Worm (Caenorhabditis elegans) whole organism, young adult: ENCODE results near the gene gpx-4.

Source experiments
- B0035.1 ChIP-seq: sonication (generic microtip); optimal IDR thresholded peaks from 2 replicates; lab custom pipeline; 2016; ENCODE audit warnings: missing genetic modification characterization, mild to moderate bottlenecking, missing compliant biosample characterization, missing genotype, missing genetic modification reagents
- B0261.1 ChIP-seq: sonication (generic microtip); optimal IDR thresholded peaks from 2 replicates; lab custom pipeline; 2016; ENCODE audit warnings: mild to moderate bottlenecking, missing genetic modification characterization, moderate library complexity, missing compliant biosample characterization
- D2030.7 ChIP-seq: fragments of 200-800 bp; sonication (Bioruptor generic); IDR thresholded peaks from 2 replicates; pipeline ENCODE4 v1.3.6; 2022; ENCODE audit warnings: missing genetic modification reagents, missing genetic modification characterization, missing compliant biosample characterization
- F10E7.11 ChIP-seq: sonication (generic microtip); optimal IDR thresholded peaks from 2 replicates; lab custom pipeline; 2017; ENCODE audit warnings: mild to moderate bottlenecking, missing genetic modification characterization, moderate library complexity, missing compliant biosample characterization
- F22D6.2 ChIP-seq: sonication (generic microtip); optimal IDR thresholded peaks from 2 replicates; lab custom pipeline; 2016; ENCODE audit warnings: mild to moderate bottlenecking, missing genetic modification characterization, missing compliant biosample characterization
- F39B2.1 ChIP-seq: fragments of 200-800 bp; sonication (Bioruptor generic); IDR thresholded peaks from 2 replicates; pipeline ENCODE4 v1.3.6; 2022; ENCODE audit warnings: missing genetic modification reagents, missing genetic modification characterization, missing compliant biosample characterization
- F52B5.7 ChIP-seq: sonication (generic microtip); optimal IDR thresholded peaks from 2 replicates; lab custom pipeline; 2016; ENCODE audit warnings: mild to moderate bottlenecking, missing genetic modification characterization, missing compliant biosample characterization
- K11D2.4 ChIP-seq: fragments of 200-800 bp; sonication (Bioruptor generic); IDR thresholded peaks from 2 replicates; pipeline ENCODE4 v1.3.6; 2022; ENCODE audit warnings: missing genetic modification reagents, missing genetic modification characterization, missing compliant biosample characterization
- K12H6.12 ChIP-seq: fragments of 200-800 bp; sonication (Bioruptor generic); optimal IDR thresholded peaks from 2 replicates; lab custom pipeline; 2018; ENCODE audit warnings: mild to moderate bottlenecking, missing genetic modification characterization, missing compliant biosample characterization
- Y79H2A.3 ChIP-seq: fragments of 200-800 bp; sonication (Bioruptor generic); conservative IDR thresholded peaks from 2 replicates; pipeline ENCODE4 v1.3.6; 2022; ENCODE audit warnings: missing genetic modification reagents, missing genetic modification characterization, missing compliant biosample characterization
- aptf-2 ChIP-seq: fragments of 200-800 bp; sonication (Bioruptor generic); conservative IDR thresholded peaks from 2 replicates; pipeline ENCODE4 v1.3.6; 2022; ENCODE audit warnings: missing genetic modification reagents, missing genetic modification characterization, missing compliant biosample characterization
- athp-1 ChIP-seq: sonication (generic microtip); optimal IDR thresholded peaks from 2 replicates; lab custom pipeline; 2017; ENCODE audit warnings: mild to moderate bottlenecking, missing genetic modification characterization, missing compliant biosample characterization
- attf-5 ChIP-seq: fragments of 200-800 bp; sonication (Bioruptor generic); optimal IDR thresholded peaks from 2 replicates; lab custom pipeline; 2018; ENCODE audit warnings: mild to moderate bottlenecking, missing genetic modification characterization, missing compliant biosample characterization
- bed-1 ChIP-seq: fragments of 200-800 bp; sonication (Bioruptor generic); IDR thresholded peaks from 2 replicates; pipeline ENCODE4 v1.3.6; 2022; ENCODE audit warnings: missing genetic modification reagents, missing genetic modification characterization, missing compliant biosample characterization
- bed-2 ChIP-seq: fragments of 200-800 bp; sonication (Bioruptor generic); IDR thresholded peaks from 2 replicates; pipeline ENCODE4 v1.3.6; 2022; ENCODE audit warnings: missing genetic modification reagents, missing genetic modification characterization, missing compliant biosample characterization
- ccch-3 ChIP-seq: fragments of 200-800 bp; sonication (Bioruptor generic); optimal IDR thresholded peaks from 2 replicates; lab custom pipeline; 2018; ENCODE audit warnings: mild to moderate bottlenecking, missing genetic modification characterization, missing compliant biosample characterization
- cebp-2 ChIP-seq: fragments of 200-800 bp; sonication (Bioruptor generic); IDR thresholded peaks from 2 replicates; pipeline ENCODE4 v1.3.6; 2022; ENCODE audit warnings: missing genetic modification characterization, missing compliant biosample characterization
- ceh-100 ChIP-seq: fragments of 200-800 bp; sonication (Bioruptor generic); IDR thresholded peaks from 2 replicates; pipeline ENCODE4 v1.3.6; 2022; ENCODE audit warnings: missing genetic modification reagents, missing genetic modification characterization, missing compliant biosample characterization
- ceh-40 ChIP-seq: fragments of 200-800 bp; sonication (Bioruptor generic); IDR thresholded peaks from 2 replicates; pipeline ENCODE4 v1.3.6; 2022; ENCODE audit warnings: missing genetic modification characterization, missing compliant biosample characterization
- ceh-58 ChIP-seq: fragments of 200-800 bp; sonication (Bioruptor generic); IDR thresholded peaks from 2 replicates; pipeline ENCODE4 v1.3.6; 2022; ENCODE audit warnings: missing genetic modification characterization, missing compliant biosample characterization
- chd-7 ChIP-seq: sonication (generic microtip); optimal IDR thresholded peaks from 2 replicates; lab custom pipeline; 2016; ENCODE audit warnings: mild to moderate bottlenecking, missing genetic modification characterization, moderate library complexity, missing compliant biosample characterization
- dpff-1 ChIP-seq: sonication (generic microtip); optimal IDR thresholded peaks from 2 replicates; lab custom pipeline; 2017; ENCODE audit warnings: mild to moderate bottlenecking, missing genetic modification characterization, missing compliant biosample characterization
- dpl-1 ChIP-seq: fragments of 150-350 bp; optimal IDR thresholded peaks from 2 replicates; lab custom pipeline; 2014; ENCODE audit warnings: missing biosample characterization, missing genetic modification reagents, missing genetic modification characterization
- egl-44 ChIP-seq: fragments of 200-800 bp; sonication (Bioruptor generic); IDR thresholded peaks from 2 replicates; pipeline ENCODE4 v1.3.6; 2022; ENCODE audit warnings: missing genetic modification reagents, missing genetic modification characterization, missing compliant biosample characterization
- ets-4 ChIP-seq: fragments of 200-800 bp; sonication (Bioruptor generic); optimal IDR thresholded peaks from 2 replicates; lab custom pipeline; 2018; ENCODE audit warnings: mild to moderate bottlenecking, missing genetic modification characterization, missing compliant biosample characterization
- hlh-12 ChIP-seq: sonication (generic microtip); optimal IDR thresholded peaks from 2 replicates; lab custom pipeline; 2016; ENCODE audit warnings: missing genetic modification characterization, missing compliant biosample characterization
- let-526 ChIP-seq: fragments of 200-800 bp; sonication (Bioruptor generic); IDR thresholded peaks from 2 replicates; pipeline ENCODE4 v1.3.6; 2022; ENCODE audit warnings: missing genetic modification reagents, missing genetic modification characterization, missing compliant biosample characterization
- lin-26 ChIP-seq: fragments of 200-800 bp; sonication (Bioruptor generic); IDR thresholded peaks from 2 replicates; pipeline ENCODE4 v1.3.6; 2022; ENCODE audit warnings: missing genetic modification reagents, missing genetic modification characterization, missing compliant biosample characterization
- lin-40 ChIP-seq: sonication (generic microtip); optimal IDR thresholded peaks from 2 replicates; lab custom pipeline; 2016; ENCODE audit warnings: missing genetic modification characterization, mild to moderate bottlenecking, missing compliant biosample characterization, missing genotype, missing genetic modification reagents
- lir-1 ChIP-seq: fragments of 200-800 bp; sonication (Bioruptor generic); conservative IDR thresholded peaks from 2 replicates; pipeline ENCODE4 v1.3.6; 2022; ENCODE audit warnings: missing genetic modification reagents, missing genetic modification characterization, missing compliant biosample characterization
- madf-10 ChIP-seq: sonication (generic microtip); optimal IDR thresholded peaks from 2 replicates; lab custom pipeline; 2016; ENCODE audit warnings: mild to moderate bottlenecking, missing genetic modification characterization, missing compliant biosample characterization
- madf-6 ChIP-seq: fragments of 200-800 bp; sonication (Bioruptor generic); IDR thresholded peaks from 2 replicates; pipeline ENCODE4 v1.3.6; 2022; ENCODE audit warnings: missing genetic modification reagents, missing genetic modification characterization, missing compliant biosample characterization
- madf-8 ChIP-seq: fragments of 200-800 bp; sonication (Bioruptor generic); conservative IDR thresholded peaks from 2 replicates; pipeline ENCODE4 v1.3.6; 2022; ENCODE audit warnings: missing genetic modification reagents, missing genetic modification characterization, missing compliant biosample characterization
- mel-28 ChIP-seq: sonication (generic microtip); optimal IDR thresholded peaks from 2 replicates; lab custom pipeline; 2016; ENCODE audit warnings: borderline replicate concordance, mild to moderate bottlenecking, missing genetic modification characterization, missing compliant biosample characterization
- mxl-1 ChIP-seq: sonication (generic microtip); optimal IDR thresholded peaks from 2 replicates; lab custom pipeline; 2016; ENCODE audit warnings: missing genetic modification characterization, missing compliant biosample characterization
- nfya-1 ChIP-seq: sonication (generic microtip); optimal IDR thresholded peaks from 2 replicates; lab custom pipeline; 2017; ENCODE audit warnings: antibody characterized with exemption, missing compliant biosample characterization, missing genetic modification characterization, borderline replicate concordance; ENCODE audit not compliant: insufficient read depth
- nfyb-1 ChIP-seq: fragments of 200-800 bp; sonication (Bioruptor generic); IDR thresholded peaks from 2 replicates; pipeline ENCODE4 v1.3.6; 2022; ENCODE audit warnings: missing genetic modification reagents, missing genetic modification characterization, missing compliant biosample characterization
- pbrm-1 ChIP-seq: fragments of 200-800 bp; sonication (Bioruptor generic); IDR thresholded peaks from 2 replicates; pipeline ENCODE4 v1.3.6; 2022; ENCODE audit warnings: missing genetic modification reagents, missing genetic modification characterization, missing compliant biosample characterization
- pha-4 ChIP-seq: fragments of 150-350 bp; sonication (generic microtip); optimal IDR thresholded peaks from 2 replicates; lab custom pipeline; 2014; ENCODE audit warnings: missing biosample characterization, missing genetic modification reagents, missing genetic modification characterization
- rcor-1 ChIP-seq: fragments of 200-800 bp; sonication (Bioruptor generic); IDR thresholded peaks from 2 replicates; pipeline ENCODE4 v1.3.6; 2022; ENCODE audit warnings: missing genetic modification reagents, missing genetic modification characterization, missing compliant biosample characterization
- repo-1 ChIP-seq: sonication (generic microtip); optimal IDR thresholded peaks from 2 replicates; lab custom pipeline; 2017; ENCODE audit warnings: mild to moderate bottlenecking, missing genetic modification characterization, missing compliant biosample characterization
- sea-2 ChIP-seq: fragments of 200-800 bp; sonication (Bioruptor generic); IDR thresholded peaks from 2 replicates; pipeline ENCODE4 v1.3.6; 2022; ENCODE audit warnings: missing genetic modification characterization, missing compliant biosample characterization
- snpc-1.3 ChIP-seq: sonication (generic microtip); optimal IDR thresholded peaks from 2 replicates; lab custom pipeline; 2017; ENCODE audit warnings: missing genetic modification characterization, mild to moderate bottlenecking, missing compliant biosample characterization, antibody characterized with exemption, moderate library complexity, missing genotype, missing genetic modification reagents; ENCODE audit not compliant: insufficient read depth
- snpc-3.4 ChIP-seq: sonication (generic microtip); optimal IDR thresholded peaks from 2 replicates; lab custom pipeline; 2017; ENCODE audit warnings: missing genetic modification characterization, mild to moderate bottlenecking, missing compliant biosample characterization, antibody characterized with exemption, moderate library complexity, missing genotype, missing genetic modification reagents
- unc-130 ChIP-seq: sonication (generic microtip); optimal IDR thresholded peaks from 2 replicates; lab custom pipeline; 2016; ENCODE audit warnings: missing genetic modification reagents, missing genetic modification characterization, missing compliant biosample characterization
- unc-62 ChIP-seq: fragments of 150-350 bp; optimal IDR thresholded peaks from 2 replicates; lab custom pipeline; 2014; ENCODE audit warnings: missing biosample characterization, missing genetic modification reagents, missing genetic modification characterization
- zim-3 ChIP-seq: sonication (generic microtip); optimal IDR thresholded peaks from 2 replicates; lab custom pipeline; 2017; ENCODE audit warnings: mild to moderate bottlenecking, missing genetic modification characterization, moderate library complexity, missing compliant biosample characterization
- ztf-22 ChIP-seq: fragments of 200-800 bp; sonication (Bioruptor generic); optimal IDR thresholded peaks from 2 replicates; lab custom pipeline; 2018; ENCODE audit warnings: mild to moderate bottlenecking, missing genetic modification characterization, moderate library complexity, missing compliant biosample characterization
- ztf-3 ChIP-seq: fragments of 200-800 bp; sonication (Bioruptor generic); optimal IDR thresholded peaks from 2 replicates; lab custom pipeline; 2018; ENCODE audit warnings: mild to moderate bottlenecking, missing genetic modification characterization, missing compliant biosample characterization
- ztf-6 ChIP-seq: fragments of 200-800 bp; sonication (Bioruptor generic); IDR thresholded peaks from 2 replicates; pipeline ENCODE4 v1.3.6; 2022; ENCODE audit warnings: missing genetic modification reagents, missing genetic modification characterization, missing compliant biosample characterization

gpx-4 gene

DNA sequence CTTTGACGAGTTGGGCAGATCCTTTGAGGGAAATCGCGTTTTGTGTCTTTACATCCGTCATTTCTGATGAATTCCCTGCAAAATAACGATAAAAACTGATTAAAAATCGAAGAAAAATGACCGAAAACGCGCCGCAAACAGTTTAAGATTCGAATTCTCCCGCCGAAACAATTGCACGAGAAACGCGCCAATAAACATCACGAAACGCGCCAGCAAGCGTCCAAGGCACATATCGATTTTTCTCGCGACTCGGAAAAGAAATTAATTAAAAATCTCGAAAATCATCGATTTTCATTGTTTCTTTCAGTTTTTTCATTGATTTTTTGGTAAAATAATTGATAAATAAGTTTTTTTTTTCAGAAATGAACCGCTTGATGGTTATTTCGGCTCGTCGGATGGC is 33.9 kb downstream of the gpx-4 start, which contains the start of the genes mdf-2 and nduv-3 (continued):
- TF ChIP-seq snpc-3.4 (tag; lab: Kevin White, UChicago) (peak; percentile 74), F22D6.2 (tag; lab: Kevin White, UChicago) (no peak), let-526 (GFP tag; lab: Robert Waterston, UW) (no peak), D2030.7 (GFP tag; lab: Robert Waterston, UW) (peak; percentile 55; the same call in 1 of the 2 replicates), pbrm-1 (peak; percentile 75), madf-10 (no peak), madf-6 (GFP tag; lab: Robert Waterston, UW) (peak; percentile 88), F52B5.7 (tag; lab: Kevin White, UChicago) (no peak), F39B2.1 (GFP tag; lab: Robert Waterston, UW) (no peak), ceh-58 (GFP tag; lab: Robert Waterston, UW) (no peak), mxl-1 (tag; lab: Kevin White, UChicago) (no peak), aptf-2 (no peak), attf-5 (GFP tag; lab: Kevin White, UChicago) (peak; percentile 83), ceh-100 (no peak), cebp-2 (GFP tag; lab: Robert Waterston, UW) (no peak), unc-130 (GFP tag; lab: Kevin White, UChicago) (no peak), hlh-12 (no peak), zim-3 (tag; lab: Kevin White, UChicago) (no peak), unc-62 (GFP tag; lab: Kevin White, UChicago) (no peak), bed-2 (GFP tag; lab: Robert Waterston, UW) (no peak), ztf-22 (GFP tag; lab: Kevin White, UChicago) (no peak), dpl-1 (GFP tag; lab: Kevin White, UChicago) (peak; percentile 77), bed-1 (GFP tag; lab: Robert Waterston, UW) (no peak), egl-44 (GFP tag; lab: Robert Waterston, UW) (0 out of 2 replicates have a peak, but pooled peaks have one; percentile 36), dpff-1 (tag; lab: Kevin White, UChicago) (no peak), B0261.1 (peak; percentile 22), ets-4 (GFP tag; lab: Kevin White, UChicago) (no peak), snpc-1.3 (no peak), ztf-6 (GFP tag; lab: Robert Waterston, UW) (no peak), rcor-1 (GFP tag; lab: Robert Waterston, UW) (peak; percentile 54; the same call in 1 of the 2 replicates), F10E7.11 (tag; lab: Kevin White, UChicago) (no peak), B0035.1 (tag; lab: Kevin White, UChicago) (no peak), ccch-3 (no peak), K11D2.4 (GFP tag; lab: Robert Waterston, UW) (no peak), nfya-1 (no peak), madf-8 (GFP tag; lab: Robert Waterston, UW) (peak; percentile 69), sea-2 (no peak), nfyb-1 (GFP tag; lab: Robert Waterston, UW) (peak; percentile 65), Y79H2A.3 (GFP tag; lab: Robert Waterston, UW) (no peak), lir-1 (GFP tag; lab: Robert Waterston, UW) (no peak), lin-26 (GFP tag; lab: Robert Waterston, UW) (no peak), ceh-40 (no peak), repo-1 (tag; lab: Kevin White, UChicago) (no peak), mel-28 (no peak), lin-40 (tag; lab: Kevin White, UChicago) (peak; percentile 80), chd-7 (no peak), ztf-3 (GFP tag; lab: Kevin White, UChicago) (no peak), pha-4 (tag; lab: Kevin White, UChicago) (no peak), K12H6.12 (tag; lab: Kevin White, UChicago) (no peak), athp-1 (peak; percentile 51)
